Worm (Caenorhabditis elegans): ENCODE results near the gene pfd-4.

DNA sequence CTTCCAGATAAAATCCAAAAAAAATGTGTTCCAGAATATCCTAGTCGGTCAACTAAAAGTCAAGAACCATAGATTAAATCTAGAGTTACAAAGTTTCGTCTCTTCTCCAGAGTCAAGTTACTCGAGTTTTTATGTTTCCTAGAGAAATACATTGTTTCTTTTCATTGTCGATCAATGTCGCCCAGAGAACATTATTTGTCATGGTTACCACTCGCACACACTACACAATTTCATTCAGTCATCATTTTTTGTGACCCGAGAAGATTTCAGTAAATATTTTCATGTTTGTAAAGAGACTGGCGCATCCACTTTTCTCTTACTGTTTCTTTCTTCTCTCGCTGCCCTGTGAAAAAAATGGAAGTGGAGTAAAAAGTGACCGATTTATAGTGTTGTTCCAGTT lies 1.6 kb downstream of the pfd-4 start:
- TF ChIP-seq klf-2 (GFP tag; conservative IDR thresholded peaks at IDR 0.05) (no peak), flt-1 (GFP tag; IDR thresholded peaks at IDR 0.05) (no peak)
